Fruit fly (Drosophila melanogaster) whole organism, pupa: ENCODE data around the gene CG13056.

Experiments
- CG14655 ChIP-seq: fragments of 200-800 bp; sonication (Bioruptor generic); optimal IDR thresholded peaks from 3 replicates; lab custom pipeline; 2017; ENCODE audit warnings: mild to moderate bottlenecking, missing biosample characterization, missing genetic modification reagents, missing genetic modification characterization
- CG34367 ChIP-seq: fragments of 200-800 bp; sonication (Bioruptor generic); optimal IDR thresholded peaks from 2 replicates; lab custom pipeline; 2018; ENCODE audit warnings: missing biosample characterization, mild to moderate bottlenecking, missing genetic modification characterization
- CG8301 ChIP-seq: fragments of 200-800 bp; sonication (Bioruptor generic); optimal IDR thresholded peaks from 2 replicates; lab custom pipeline; 2018; ENCODE audit warnings: missing biosample characterization, mild to moderate bottlenecking, missing genetic modification characterization
- CG9948 ChIP-seq: fragments of 200-800 bp; sonication (Bioruptor generic); optimal IDR thresholded peaks from 2 replicates; lab custom pipeline; 2018; ENCODE audit warnings: missing biosample characterization, mild to moderate bottlenecking, missing genetic modification characterization, moderate library complexity
- Pif1A ChIP-seq: fragments of 200-800 bp; sonication (Bioruptor generic); optimal IDR thresholded peaks from 3 replicates; lab custom pipeline; 2016; ENCODE audit warnings: missing biosample characterization, missing genetic modification characterization
- Pif1B ChIP-seq: fragments of 200-800 bp; sonication (Bioruptor generic); optimal IDR thresholded peaks from 3 replicates; lab custom pipeline; 2016; ENCODE audit warnings: missing biosample characterization, missing genetic modification characterization
- gl ChIP-seq: fragments of 200-800 bp; sonication (Bioruptor generic); optimal IDR thresholded peaks from 2 replicates; lab custom pipeline; 2018; ENCODE audit warnings: missing biosample characterization, mild to moderate bottlenecking, missing genetic modification characterization

DNA sequence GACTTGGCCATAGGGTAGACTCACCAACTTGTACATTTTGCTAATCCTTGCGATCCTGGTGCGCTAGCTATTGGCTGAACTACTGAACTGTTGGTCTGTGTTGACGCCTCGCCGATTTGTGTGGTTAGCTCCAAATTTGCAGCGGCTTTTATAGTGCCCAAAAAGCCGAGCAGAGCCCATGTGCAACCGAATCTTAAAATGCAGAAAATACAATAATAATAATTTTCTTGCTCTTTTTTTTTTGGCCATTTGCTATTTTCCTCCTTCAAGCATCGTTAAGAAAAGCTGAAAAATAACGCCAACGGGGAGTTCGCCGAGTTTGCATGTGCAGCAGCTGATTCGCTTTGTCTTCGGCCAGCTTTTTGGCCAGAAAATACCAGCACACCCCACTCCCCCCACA is 24.7 kb upstream of the CG13056 start, which contains the start of gene CG13042:
- TF ChIP-seq gl (tag; lab: Kevin White, UChicago) (no peak), CG8301 (tag; lab: Kevin White, UChicago) (no peak), CG9948 (tag; lab: Kevin White, UChicago) (no peak), Pif1B (no peak), Pif1A (no peak), CG34367 (tag; lab: Kevin White, UChicago) (no peak), CG14655 (GFP tag; lab: Kevin White, UChicago) (no peak)
